Fruit fly (Drosophila melanogaster) whole organism, embryonic: ENCODE measurements around the gene Traf4.

ENCODE experiments used
- CG10267 ChIP-seq: fragments of 200-800 bp; sonication (Bioruptor generic); optimal IDR thresholded peaks from 2 replicates; lab custom pipeline; 2018; ENCODE audit warnings: missing biosample characterization, mild to moderate bottlenecking, missing genetic modification characterization, moderate library complexity
- CG10431 ChIP-seq: fragments of 200-800 bp; sonication (Bioruptor generic); optimal IDR thresholded peaks from 3 replicates; lab custom pipeline; 2018; ENCODE audit warnings: missing biosample characterization, mild to moderate bottlenecking, missing genetic modification characterization
- CG11093 ChIP-seq: fragments of 200-800 bp; sonication (Bioruptor generic); IDR thresholded peaks from 3 replicates; pipeline ENCODE4 v1.3.6; 2022; ENCODE audit warnings: missing biosample characterization, missing genetic modification characterization
- CG11560 ChIP-seq: fragments of 200-800 bp; sonication (Bioruptor generic); IDR thresholded peaks from 3 replicates; pipeline ENCODE4 v1.3.6; 2022; ENCODE audit warnings: missing biosample characterization, missing genetic modification characterization
- CG12104 ChIP-seq: fragments of 200-800 bp; sonication (Bioruptor generic); optimal IDR thresholded peaks from 3 replicates; lab custom pipeline; 2016; ENCODE audit warnings: missing biosample characterization, missing genetic modification characterization
- CG12744 ChIP-seq: fragments of 200-800 bp; sonication (Bioruptor generic); optimal IDR thresholded peaks from 2 replicates; lab custom pipeline; 2016; ENCODE audit warnings: missing biosample characterization, missing genetic modification characterization
- CG1602 ChIP-seq: fragments of 200-800 bp; sonication (Bioruptor generic); optimal IDR thresholded peaks from 3 replicates; lab custom pipeline; 2016; ENCODE audit warnings: missing biosample characterization, missing genetic modification characterization
- CG17802 ChIP-seq: fragments of 200-800 bp; sonication (Bioruptor generic); optimal IDR thresholded peaks from 2 replicates; lab custom pipeline; 2018; ENCODE audit warnings: missing biosample characterization, mild to moderate bottlenecking, missing genetic modification characterization, moderate library complexity
- CG17829 ChIP-seq: fragments of 200-800 bp; optimal IDR thresholded peaks from 2 replicates; lab custom pipeline; 2019; ENCODE audit warnings: missing biosample characterization, mild to moderate bottlenecking, missing genetic modification characterization, moderate library complexity
- CG3163 ChIP-seq: fragments of 200-800 bp; sonication (Bioruptor generic); optimal IDR thresholded peaks from 3 replicates; lab custom pipeline; 2016; ENCODE audit warnings: missing biosample characterization, missing genetic modification characterization
- CG4820 ChIP-seq: fragments of 200-800 bp; sonication (Bioruptor generic); optimal IDR thresholded peaks from 3 replicates; lab custom pipeline; 2016; ENCODE audit warnings: missing biosample characterization, missing genetic modification characterization
- CG4854 ChIP-seq: fragments of 200-800 bp; sonication (Bioruptor generic); optimal IDR thresholded peaks from 2 replicates; lab custom pipeline; 2016; ENCODE audit warnings: missing biosample characterization, missing genetic modification characterization, inconsistent platforms
- CG5245 ChIP-seq: fragments of 200-800 bp; sonication (Bioruptor generic); optimal IDR thresholded peaks from 3 replicates; lab custom pipeline; 2016; ENCODE audit warnings: missing biosample characterization, missing genetic modification characterization
- CG8290 ChIP-seq, 3 experiments: fragments of 200-800 bp; sonication (Bioruptor generic); optimal IDR thresholded peaks; 2 replicates each; lab custom pipeline; 2016 to 2019; ENCODE audit warnings: missing biosample characterization in 3 of 3, missing genetic modification characterization in 3 of 3, mild to moderate bottlenecking in 2 of 3, moderate library complexity in 1 of 3
- CG9797 ChIP-seq: fragments of 200-800 bp; sonication (Bioruptor generic); optimal IDR thresholded peaks from 3 replicates; lab custom pipeline; 2018; ENCODE audit warnings: missing biosample characterization, mild to moderate bottlenecking, missing genetic modification characterization
- Elba2 ChIP-seq: fragments of 200-800 bp; sonication (Bioruptor generic); optimal IDR thresholded peaks from 3 replicates; lab custom pipeline; 2016; ENCODE audit warnings: missing biosample characterization, missing genetic modification characterization
- Ets97D ChIP-seq: fragments of 200-800 bp; sonication (Bioruptor generic); optimal IDR thresholded peaks from 3 replicates; lab custom pipeline; 2016; ENCODE audit warnings: missing biosample characterization, missing genetic modification characterization
- Fer2 ChIP-seq: fragments of 200-800 bp; sonication (Bioruptor generic); optimal IDR thresholded peaks from 2 replicates; lab custom pipeline; 2018; ENCODE audit warnings: missing biosample characterization, mild to moderate bottlenecking, missing genetic modification characterization, moderate library complexity
- Fer3 ChIP-seq: fragments of 200-800 bp; sonication (Bioruptor generic); optimal IDR thresholded peaks from 2 replicates; lab custom pipeline; 2018; ENCODE audit warnings: missing biosample characterization, mild to moderate bottlenecking, missing genetic modification characterization, moderate library complexity
- Gug ChIP-seq: fragments of 200-800 bp; sonication (Bioruptor generic); IDR thresholded peaks from 4 replicates; pipeline ENCODE4 v1.3.6; 2022; ENCODE audit warnings: missing biosample characterization, missing genetic modification characterization
- HLHmδ ChIP-seq: fragments of 200-800 bp; sonication (Bioruptor generic); optimal IDR thresholded peaks from 2 replicates; lab custom pipeline; 2018; ENCODE audit warnings: missing biosample characterization, mild to moderate bottlenecking, missing genetic modification characterization, moderate library complexity
- Hand ChIP-seq: fragments of 200-800 bp; sonication (Bioruptor generic); optimal IDR thresholded peaks from 2 replicates; lab custom pipeline; 2017; ENCODE audit warnings: mild to moderate bottlenecking, missing biosample characterization, missing genetic modification reagents, missing genetic modification characterization
- Kr ChIP-seq: fragments of 200-800 bp; sonication (Bioruptor generic); optimal IDR thresholded peaks from 2 replicates; lab custom pipeline; 2017; ENCODE audit warnings: missing biosample characterization, mild to moderate bottlenecking, missing genetic modification characterization
- Lim3 ChIP-seq: fragments of 200-800 bp; sonication (Bioruptor generic); IDR thresholded peaks from 2 replicates; pipeline ENCODE4 v1.3.6; 2022; ENCODE audit warnings: missing biosample characterization, missing genetic modification characterization
- Meics ChIP-seq: fragments of 200-800 bp; sonication (Bioruptor generic); optimal IDR thresholded peaks from 2 replicates; lab custom pipeline; 2017; ENCODE audit warnings: missing biosample characterization, mild to moderate bottlenecking, missing genetic modification characterization
- Nf-YB ChIP-seq: fragments of 200-800 bp; sonication (Bioruptor generic); optimal IDR thresholded peaks from 3 replicates; lab custom pipeline; 2019; ENCODE audit warnings: missing biosample characterization, mild to moderate bottlenecking, missing genetic modification characterization, moderate library complexity
- NfI ChIP-seq: fragments of 200-800 bp; sonication (Bioruptor generic); optimal IDR thresholded peaks from 3 replicates; lab custom pipeline; 2018; ENCODE audit warnings: missing biosample characterization, mild to moderate bottlenecking, missing genetic modification characterization, moderate library complexity
- Oli ChIP-seq: fragments of 200-800 bp; sonication (Bioruptor generic); optimal IDR thresholded peaks from 2 replicates; lab custom pipeline; 2018; ENCODE audit warnings: missing biosample characterization, mild to moderate bottlenecking, missing genetic modification characterization, moderate library complexity
- Ptx1 ChIP-seq: fragments of 200-800 bp; sonication (Bioruptor generic); IDR thresholded peaks from 2 replicates; pipeline ENCODE4 v1.3.6; 2022; ENCODE audit warnings: missing biosample characterization, missing genetic modification characterization
- Ssrp ChIP-seq: fragments of 200-800 bp; sonication (Bioruptor generic); optimal IDR thresholded peaks from 2 replicates; lab custom pipeline; 2018; ENCODE audit warnings: missing biosample characterization, mild to moderate bottlenecking, missing genetic modification characterization, moderate library complexity
- TFAM ChIP-seq: fragments of 200-800 bp; sonication (Bioruptor generic); optimal IDR thresholded peaks from 2 replicates; lab custom pipeline; 2017; ENCODE audit warnings: missing biosample characterization, missing genetic modification characterization, inconsistent platforms
- Usf ChIP-seq: fragments of 200-800 bp; sonication (Bioruptor generic); optimal IDR thresholded peaks from 2 replicates; lab custom pipeline; 2017; ENCODE audit warnings: missing genotype, missing biosample characterization, missing genetic modification characterization
- abd-A ChIP-seq: fragments of 200-800 bp; sonication (Bioruptor generic); optimal IDR thresholded peaks from 3 replicates; lab custom pipeline; 2019; ENCODE audit warnings: missing biosample characterization, mild to moderate bottlenecking, missing genetic modification characterization, moderate library complexity
- bsh ChIP-seq, 2 experiments: fragments of 200-800 bp; sonication (Bioruptor generic); optimal IDR thresholded peaks; 2 replicates each; lab custom pipeline; 2017 to 2018; ENCODE audit warnings: mild to moderate bottlenecking in 2 of 2, missing biosample characterization in 2 of 2, missing genetic modification characterization in 2 of 2, moderate library complexity in 1 of 2
- disco-r ChIP-seq: fragments of 200-800 bp; sonication (Bioruptor generic); optimal IDR thresholded peaks from 2 replicates; lab custom pipeline; 2016; ENCODE audit warnings: missing biosample characterization, missing genetic modification characterization
- dysf ChIP-seq: fragments of 200-800 bp; sonication (Bioruptor generic); IDR thresholded peaks from 3 replicates; pipeline ENCODE4 v1.3.6; 2022; ENCODE audit warnings: missing biosample characterization, missing genetic modification characterization
- gsb ChIP-seq: fragments of 200-800 bp; sonication (Bioruptor generic); IDR thresholded peaks from 2 replicates; pipeline ENCODE4 v1.3.6; 2022; ENCODE audit warnings: missing biosample characterization, missing genetic modification characterization
- h ChIP-seq: fragments of >200 bp; optimal IDR thresholded peaks from 2 replicates; lab custom pipeline; 2017
- ham ChIP-seq: fragments of 200-800 bp; sonication (Bioruptor generic); IDR thresholded peaks from 2 replicates; pipeline ENCODE4 v1.3.6; 2022; ENCODE audit warnings: missing biosample characterization, missing genetic modification characterization
- kay ChIP-seq: fragments of 200-800 bp; sonication (Bioruptor generic); optimal IDR thresholded peaks from 2 replicates; lab custom pipeline; 2016; ENCODE audit warnings: missing biosample characterization, missing genetic modification characterization
- lilli ChIP-seq: fragments of 200-800 bp; sonication (Bioruptor generic); optimal IDR thresholded peaks from 3 replicates; lab custom pipeline; 2016; ENCODE audit warnings: missing biosample characterization, missing genetic modification characterization
- mirr ChIP-seq: fragments of 200-800 bp; sonication (Bioruptor generic); optimal IDR thresholded peaks from 3 replicates; lab custom pipeline; 2018; ENCODE audit warnings: missing biosample characterization, mild to moderate bottlenecking, missing genetic modification characterization
- mld ChIP-seq: fragments of 200-800 bp; sonication (Bioruptor generic); IDR thresholded peaks from 3 replicates; pipeline ENCODE4 v1.3.6; 2022; ENCODE audit warnings: missing biosample characterization, missing genetic modification characterization; ENCODE audit not compliant: partially characterized antibody
- nmo ChIP-seq: fragments of 200-800 bp; sonication (Bioruptor generic); optimal IDR thresholded peaks from 2 replicates; lab custom pipeline; 2018; ENCODE audit warnings: missing biosample characterization, mild to moderate bottlenecking, missing genetic modification characterization, moderate library complexity
- peb ChIP-seq: fragments of 200-800 bp; sonication (Bioruptor generic); IDR thresholded peaks from 2 replicates; pipeline ENCODE4 v1.3.6; 2022; ENCODE audit warnings: missing biosample characterization, missing genetic modification characterization
- pho ChIP-seq: fragments of 200-800 bp; sonication (Bioruptor generic); optimal IDR thresholded peaks from 2 replicates; lab custom pipeline; 2016; ENCODE audit warnings: missing biosample characterization, missing genetic modification characterization
- pum ChIP-seq: fragments of 200-800 bp; sonication (Bioruptor generic); optimal IDR thresholded peaks from 2 replicates; lab custom pipeline; 2016; ENCODE audit warnings: missing biosample characterization, missing genetic modification characterization
- scrt ChIP-seq: fragments of 200-800 bp; sonication (Bioruptor generic); optimal IDR thresholded peaks from 2 replicates; lab custom pipeline; 2018; ENCODE audit warnings: missing biosample characterization, mild to moderate bottlenecking, missing genetic modification characterization, moderate library complexity
- sim ChIP-seq: fragments of 200-800 bp; sonication (Bioruptor generic); IDR thresholded peaks from 2 replicates; pipeline ENCODE4 v1.3.6; 2022; ENCODE audit warnings: missing biosample characterization, missing genetic modification characterization
- trh ChIP-seq: fragments of 200-800 bp; sonication (Bioruptor generic); optimal IDR thresholded peaks from 2 replicates; lab custom pipeline; 2016; ENCODE audit warnings: missing biosample characterization, missing genetic modification characterization
- ttk ChIP-seq: fragments of 200-800 bp; sonication (Bioruptor generic); IDR thresholded peaks from 2 replicates; pipeline ENCODE4 v2.1.2; 2022; ENCODE audit warnings: missing biosample characterization, missing genetic modification characterization
- wdn ChIP-seq: fragments of 200-800 bp; sonication (Bioruptor generic); IDR thresholded peaks from 2 replicates; pipeline ENCODE4 v1.3.6; 2022; ENCODE audit warnings: missing biosample characterization, missing genetic modification characterization

The Traf4 gene

dm6 chr2L:4345569-4346131 lies 16.1 kb upstream of the Traf4 start (continued):
- TF ChIP-seq TFAM (no peak), pho (GFP tag; lab: Kevin White, UChicago) (no peak), Usf (GFP tag; lab: Kevin White, UChicago) (no peak), gsb (GFP tag; lab: Robert Waterston, UW) (no peak), Nf-YB (GFP tag; lab: Kevin White, UChicago) (no peak), trh (no peak), nmo (GFP tag; lab: Kevin White, UChicago) (no peak), CG12744 (GFP tag; lab: Kevin White, UChicago) (no peak), CG12104 (no peak), bsh (GFP tag; optimal IDR thresholded peaks at IDR 0.05; lab: Kevin White, UChicago) (no peak), Hand (no peak), ttk (GFP tag; lab: Robert Waterston, UW) (no peak), mirr (GFP tag; lab: Kevin White, UChicago) (no peak), disco-r (GFP tag; lab: Kevin White, UChicago) (no peak), Ets97D (GFP tag; lab: Kevin White, UChicago) (no peak), h (lab: Kevin White, UChicago) (no peak), ham (GFP tag; lab: Robert Waterston, UW) (no peak), Gug (GFP tag; lab: Robert Waterston, UW) (no peak), scrt (GFP tag; lab: Kevin White, UChicago) (no peak), CG8290 (GFP tag; optimal IDR thresholded peaks at IDR 0.05; lab: Kevin White, UChicago) (peak; percentile 67), CG8290 (tag; optimal IDR thresholded peaks at IDR 0.05; lab: Kevin White, UChicago) (peak; percentile 63 to 99), Lim3 (GFP tag; lab: Robert Waterston, UW) (no peak), HLHmδ (GFP tag; lab: Kevin White, UChicago) (no peak), CG10267 (tag; lab: Kevin White, UChicago) (peak; percentile 39), CG10431 (GFP tag; lab: Kevin White, UChicago) (no peak), CG4854 (GFP tag; lab: Kevin White, UChicago) (no peak), wdn (no peak), Meics (GFP tag; lab: Kevin White, UChicago) (no peak), Fer3 (no peak), dysf (GFP tag; lab: Robert Waterston, UW) (no peak), Fer2 (no peak), pum (GFP tag; lab: Kevin White, UChicago) (no peak), Oli (no peak), CG17829 (tag; lab: Kevin White, UChicago) (no peak), NfI (no peak), lilli (GFP tag; lab: Kevin White, UChicago) (peak; percentile 32), CG11560 (no peak), CG17802 (tag; lab: Kevin White, UChicago) (no peak), CG4820 (GFP tag; lab: Kevin White, UChicago) (peak; percentile 12), peb (GFP tag; lab: Robert Waterston, UW) (no peak), kay (GFP tag; lab: Kevin White, UChicago) (no peak), CG11093 (GFP tag; lab: Robert Waterston, UW) (no peak), Elba2 (no peak), CG1602 (GFP tag; lab: Kevin White, UChicago) (no peak), CG3163 (GFP tag; lab: Kevin White, UChicago) (no peak), Ptx1 (GFP tag; lab: Robert Waterston, UW) (no peak), abd-A (peak; percentile 17), Ssrp (tag; lab: Kevin White, UChicago) (no peak), mld (GFP tag; lab: Robert Waterston, UW) (no peak), sim (GFP tag; lab: Robert Waterston, UW) (no peak), Kr (GFP tag; lab: Kevin White, UChicago) (no peak), CG5245 (GFP tag; lab: Kevin White, UChicago) (no peak), CG9797 (GFP tag; lab: Kevin White, UChicago) (no peak)
